Fruit fly (Drosophila melanogaster) whole organism, embryonic: Measurements from ENCODE around the gene Cad89D.

ENCODE experiments used
- Atf6 ChIP-seq: fragments of 200-800 bp; sonication (Bioruptor generic); IDR thresholded peaks from 2 replicates; pipeline ENCODE4 v1.3.6; 2022; ENCODE audit warnings: missing biosample characterization, missing genetic modification characterization
- Blimp-1 ChIP-seq: fragments of 200-800 bp; sonication (Bioruptor generic); optimal IDR thresholded peaks from 3 replicates; lab custom pipeline; 2018; ENCODE audit warnings: missing biosample characterization, missing genetic modification characterization, mild to moderate bottlenecking, moderate library complexity, missing genetic modification reagents
- CG1024 ChIP-seq: fragments of 200-800 bp; sonication (Bioruptor generic); IDR thresholded peaks from 2 replicates; pipeline ENCODE4 v1.3.6; 2022; ENCODE audit warnings: missing biosample characterization, missing genetic modification characterization
- CG10366 ChIP-seq: fragments of 200-800 bp; sonication (Bioruptor generic); IDR thresholded peaks from 2 replicates; pipeline ENCODE4 v1.3.6; 2022; ENCODE audit warnings: missing biosample characterization, missing genetic modification characterization
- CG10462 ChIP-seq: fragments of 200-800 bp; sonication (Bioruptor generic); optimal IDR thresholded peaks from 2 replicates; lab custom pipeline; 2016; ENCODE audit warnings: missing biosample characterization, missing genetic modification characterization
- CG11093 ChIP-seq: fragments of 200-800 bp; sonication (Bioruptor generic); IDR thresholded peaks from 3 replicates; pipeline ENCODE4 v1.3.6; 2022; ENCODE audit warnings: missing biosample characterization, missing genetic modification characterization
- CG11247 ChIP-seq: fragments of 200-800 bp; sonication (Bioruptor generic); IDR thresholded peaks from 2 replicates; pipeline ENCODE4 v1.3.6; 2022; ENCODE audit warnings: missing biosample characterization, missing genetic modification characterization
- CG11696 ChIP-seq: fragments of 200-800 bp; sonication (Bioruptor generic); IDR thresholded peaks from 2 replicates; pipeline ENCODE4 v1.3.6; 2022; ENCODE audit warnings: missing biosample characterization, missing genetic modification characterization
- CG13123 ChIP-seq: fragments of 200-800 bp; sonication (Bioruptor generic); optimal IDR thresholded peaks from 2 replicates; lab custom pipeline; 2016; ENCODE audit warnings: missing biosample characterization, missing genetic modification characterization
- CG13296 ChIP-seq: fragments of 200-800 bp; sonication (Bioruptor generic); optimal IDR thresholded peaks from 3 replicates; lab custom pipeline; 2018; ENCODE audit warnings: missing biosample characterization, mild to moderate bottlenecking, missing genetic modification characterization
- CG17186 ChIP-seq: fragments of 200-800 bp; sonication (Bioruptor generic); optimal IDR thresholded peaks from 3 replicates; lab custom pipeline; 2017; ENCODE audit warnings: missing biosample characterization, missing genetic modification reagents, missing genetic modification characterization
- CG17328 ChIP-seq: fragments of 200-800 bp; sonication (Bioruptor generic); IDR thresholded peaks from 2 replicates; pipeline ENCODE4 v1.3.6; 2022; ENCODE audit warnings: missing biosample characterization, missing genetic modification characterization
- CG17802 ChIP-seq: fragments of 200-800 bp; sonication (Bioruptor generic); optimal IDR thresholded peaks from 2 replicates; lab custom pipeline; 2018; ENCODE audit warnings: missing biosample characterization, mild to moderate bottlenecking, missing genetic modification characterization, moderate library complexity
- CG18764 ChIP-seq: fragments of 200-800 bp; sonication (Bioruptor generic); optimal IDR thresholded peaks from 3 replicates; lab custom pipeline; 2016; ENCODE audit warnings: missing biosample characterization, missing genetic modification characterization
- CG2202 ChIP-seq: fragments of 200-800 bp; sonication (Bioruptor generic); optimal IDR thresholded peaks from 2 replicates; lab custom pipeline; 2018; ENCODE audit warnings: missing biosample characterization, mild to moderate bottlenecking, missing genetic modification characterization
- CG32767 ChIP-seq: fragments of 200-800 bp; sonication (Bioruptor generic); IDR thresholded peaks from 2 replicates; pipeline ENCODE4 v1.3.6; 2022; ENCODE audit warnings: missing biosample characterization, missing genetic modification characterization
- CG3995 ChIP-seq: fragments of 200-800 bp; sonication (Bioruptor generic); optimal IDR thresholded peaks from 3 replicates; lab custom pipeline; 2016; ENCODE audit warnings: missing biosample characterization, missing genetic modification characterization
- CG4282 ChIP-seq: fragments of 200-800 bp; sonication (Bioruptor generic); optimal IDR thresholded peaks from 2 replicates; lab custom pipeline; 2016; ENCODE audit warnings: missing biosample characterization, missing genetic modification characterization
- CG43689 ChIP-seq: fragments of 200-800 bp; sonication (Bioruptor generic); IDR thresholded peaks from 2 replicates; pipeline ENCODE4 v1.3.6; 2022; ENCODE audit warnings: missing biosample characterization, missing genetic modification characterization
- CG5180 ChIP-seq: fragments of 200-800 bp; sonication (Bioruptor generic); optimal IDR thresholded peaks from 3 replicates; lab custom pipeline; 2017; ENCODE audit warnings: missing biosample characterization, missing genetic modification characterization, mild to moderate bottlenecking, moderate library complexity, missing genetic modification reagents
- CG7928 ChIP-seq: fragments of 200-800 bp; sonication (Bioruptor generic); optimal IDR thresholded peaks from 2 replicates; lab custom pipeline; 2017; ENCODE audit warnings: missing biosample characterization, mild to moderate bottlenecking, missing genetic modification characterization
- CG8388 ChIP-seq: fragments of 200-800 bp; sonication (Bioruptor generic); optimal IDR thresholded peaks from 2 replicates; lab custom pipeline; 2019; ENCODE audit warnings: missing biosample characterization, mild to moderate bottlenecking, missing genetic modification characterization, moderate library complexity
- CG8478 ChIP-seq: fragments of >200 bp; optimal IDR thresholded peaks from 2 replicates; lab custom pipeline; 2018
- D ChIP-seq, 2 experiments: fragments of 200-800 bp in 1 of 2; fragments of >200 bp in 1 of 2; sonication (Bioruptor generic) in 1 of 2; optimal IDR thresholded peaks; 2 replicates in 1 of 2; 3 replicates in 1 of 2; lab custom pipeline; 2017; ENCODE audit warnings: mild to moderate bottlenecking in 1 of 2, missing biosample characterization in 1 of 2, missing genetic modification characterization in 1 of 2, missing genetic modification reagents in 1 of 2
- Doc3 ChIP-seq: fragments of 200-800 bp; sonication (Bioruptor generic); IDR thresholded peaks from 3 replicates; pipeline ENCODE4 v1.3.6; 2022; ENCODE audit warnings: missing biosample characterization, missing genetic modification characterization; ENCODE audit not compliant: partially characterized antibody
- Dref ChIP-seq: fragments of 200-800 bp; sonication (Bioruptor generic); IDR thresholded peaks from 2 replicates; pipeline ENCODE4 v1.3.6; 2022; ENCODE audit warnings: missing biosample characterization, missing genetic modification characterization
- Fer1 ChIP-seq: fragments of 200-800 bp; sonication (Bioruptor generic); optimal IDR thresholded peaks from 2 replicates; lab custom pipeline; 2017; ENCODE audit warnings: missing biosample characterization, mild to moderate bottlenecking, missing genetic modification characterization
- HLHmδ ChIP-seq: fragments of 200-800 bp; sonication (Bioruptor generic); optimal IDR thresholded peaks from 2 replicates; lab custom pipeline; 2018; ENCODE audit warnings: missing biosample characterization, mild to moderate bottlenecking, missing genetic modification characterization, moderate library complexity
- Hmr ChIP-seq: fragments of 200-800 bp; sonication (Bioruptor generic); optimal IDR thresholded peaks from 3 replicates; lab custom pipeline; 2017; ENCODE audit warnings: mild to moderate bottlenecking, missing biosample characterization, missing genetic modification reagents, missing genetic modification characterization
- Hr78 ChIP-seq, 2 experiments: fragments of 200-800 bp in 1 of 2; fragments of >200 bp in 1 of 2; sonication (Bioruptor generic) in 1 of 2; optimal IDR thresholded peaks; 2 replicates each; lab custom pipeline; 2017 to 2019; ENCODE audit warnings: missing biosample characterization in 2 of 2, missing genetic modification characterization in 2 of 2, mild to moderate bottlenecking in 1 of 2, moderate library complexity in 1 of 2
- Mes4 ChIP-seq: fragments of 200-800 bp; sonication (Bioruptor generic); optimal IDR thresholded peaks from 2 replicates; lab custom pipeline; 2016; ENCODE audit warnings: missing biosample characterization, missing genetic modification characterization
- NK7.1 ChIP-seq: fragments of 200-800 bp; sonication (Bioruptor generic); optimal IDR thresholded peaks from 3 replicates; lab custom pipeline; 2016; ENCODE audit warnings: missing biosample characterization, missing genetic modification characterization
- Nf-YC ChIP-seq: fragments of 200-800 bp; optimal IDR thresholded peaks from 3 replicates; lab custom pipeline; 2019; ENCODE audit warnings: missing biosample characterization, mild to moderate bottlenecking, missing genetic modification characterization, moderate library complexity
- Opbp ChIP-seq: fragments of 200-800 bp; sonication (Bioruptor generic); IDR thresholded peaks from 3 replicates; pipeline ENCODE4 v1.3.6; 2022; ENCODE audit warnings: missing biosample characterization, missing genetic modification characterization; ENCODE audit not compliant: partially characterized antibody
- Sry-β ChIP-seq: fragments of 200-800 bp; sonication (Bioruptor generic); optimal IDR thresholded peaks from 2 replicates; lab custom pipeline; 2018; ENCODE audit warnings: missing biosample characterization, mild to moderate bottlenecking, missing genetic modification characterization, moderate library complexity
- Xbp1 ChIP-seq: fragments of 200-800 bp; sonication (Bioruptor generic); optimal IDR thresholded peaks from 3 replicates; lab custom pipeline; 2016; ENCODE audit warnings: missing biosample characterization, mild to moderate bottlenecking, missing genetic modification characterization
- ara ChIP-seq: fragments of 200-800 bp; sonication (Bioruptor generic); IDR thresholded peaks from 2 replicates; pipeline ENCODE4 v1.3.6; 2022; ENCODE audit warnings: missing biosample characterization, missing genetic modification characterization
- disco-r ChIP-seq: fragments of 200-800 bp; sonication (Bioruptor generic); optimal IDR thresholded peaks from 2 replicates; lab custom pipeline; 2016; ENCODE audit warnings: missing biosample characterization, missing genetic modification characterization
- lbe ChIP-seq: fragments of 200-800 bp; sonication (Bioruptor generic); optimal IDR thresholded peaks from 2 replicates; lab custom pipeline; 2016; ENCODE audit warnings: missing biosample characterization, mild to moderate bottlenecking, missing genetic modification characterization
- lmd ChIP-seq: fragments of 200-800 bp; sonication (Bioruptor generic); IDR thresholded peaks from 2 replicates; pipeline ENCODE4 v1.3.6; 2022; ENCODE audit warnings: missing biosample characterization, missing genetic modification characterization
- repo ChIP-seq: fragments of 200-800 bp; sonication (Bioruptor generic); optimal IDR thresholded peaks from 2 replicates; lab custom pipeline; 2016; ENCODE audit warnings: missing biosample characterization, missing genetic modification characterization
- ro ChIP-seq: fragments of 200-800 bp; sonication (Bioruptor generic); IDR thresholded peaks from 2 replicates; pipeline ENCODE4 v1.3.6; 2022; ENCODE audit warnings: missing biosample characterization, missing genetic modification characterization
- sens-2 ChIP-seq: fragments of 200-800 bp; sonication (Bioruptor generic); IDR thresholded peaks from 2 replicates; pipeline ENCODE4 v1.3.6; 2022; ENCODE audit warnings: missing biosample characterization, missing genetic modification characterization
- slp2 ChIP-seq: fragments of 200-800 bp; sonication (Bioruptor generic); optimal IDR thresholded peaks from 2 replicates; lab custom pipeline; 2016; ENCODE audit warnings: missing biosample characterization, missing genetic modification characterization
- sna ChIP-seq: fragments of 200-800 bp; sonication (Bioruptor generic); IDR thresholded peaks from 2 replicates; pipeline ENCODE4 v1.3.6; 2022; ENCODE audit warnings: missing biosample characterization, missing genetic modification characterization; ENCODE audit not compliant: partially characterized antibody
- stwl ChIP-seq: fragments of 200-800 bp; sonication (Bioruptor generic); optimal IDR thresholded peaks from 3 replicates; lab custom pipeline; 2018; ENCODE audit warnings: missing biosample characterization, mild to moderate bottlenecking, missing genetic modification characterization, moderate library complexity
- trem ChIP-seq: fragments of 200-800 bp; optimal IDR thresholded peaks from 3 replicates; lab custom pipeline; 2019; ENCODE audit warnings: missing biosample characterization, mild to moderate bottlenecking, missing genetic modification characterization, moderate library complexity
- ttk ChIP-seq: fragments of 200-800 bp; sonication (Bioruptor generic); IDR thresholded peaks from 2 replicates; pipeline ENCODE4 v2.1.2; 2022; ENCODE audit warnings: missing biosample characterization, missing genetic modification characterization
- vnd ChIP-seq: fragments of 200-800 bp; sonication (Bioruptor generic); IDR thresholded peaks from 3 replicates; pipeline ENCODE4 v1.3.6; 2022; ENCODE audit warnings: missing biosample characterization, missing genetic modification characterization; ENCODE audit not compliant: partially characterized antibody
- zfh1 ChIP-seq: fragments of 200-800 bp; sonication (Bioruptor generic); IDR thresholded peaks from 3 replicates; pipeline ENCODE4 v1.3.6; 2022; ENCODE audit warnings: missing biosample characterization, missing genetic modification characterization

Cad89D gene

dm6 chr3R:16442937-16443336 lies 52.3 kb downstream of the Cad89D start, which contains the start of the genes Ttc1 and CG14882 (continued):
- peak; percentile 57 for TF ChIP-seq sna
- peak; percentile 64 for TF ChIP-seq Blimp-1 (GFP tag; lab: Kevin White, UChicago)
- peak; percentile 90 for TF ChIP-seq Xbp1 (GFP tag; lab: Kevin White, UChicago)
- peak; percentile 93 for TF ChIP-seq CG10366 (GFP tag; lab: Robert Waterston, UW)
- TF ChIP-seq Hr78 (GFP tag; optimal IDR thresholded peaks at IDR 0.05; lab: Kevin White, UChicago) = no peak
- TF ChIP-seq Hmr (GFP tag; lab: Kevin White, UChicago) = no peak
- peak; percentile 48 for TF ChIP-seq CG11696
- peak; percentile 95 for TF ChIP-seq Atf6 (GFP tag; lab: Robert Waterston, UW)
- no peak for TF ChIP-seq CG17186
- TF ChIP-seq CG8388 (GFP tag; lab: Kevin White, UChicago) = peak; percentile 77
- peak; percentile 72; the same call in 1 of the 2 replicates for TF ChIP-seq sens-2 (GFP tag; lab: Robert Waterston, UW)
- 0 out of 3 replicates have a peak, but pooled peaks have one; percentile 24 for TF ChIP-seq Doc3 (GFP tag; lab: Robert Waterston, UW)
- TF ChIP-seq repo (GFP tag; lab: Kevin White, UChicago) = peak; percentile 46
- TF ChIP-seq CG11093 (GFP tag; lab: Robert Waterston, UW) = peak; percentile 36; the same call in 1 of the 3 replicates
- TF ChIP-seq disco-r (GFP tag; lab: Kevin White, UChicago) = peak; percentile 68
- TF ChIP-seq Nf-YC (tag; lab: Kevin White, UChicago) = peak; percentile 50
- peak; percentile 84 for TF ChIP-seq CG13123 (GFP tag; lab: Kevin White, UChicago)
- TF ChIP-seq ttk = peak; percentile 90
- TF ChIP-seq CG4282 (GFP tag; lab: Kevin White, UChicago) = peak; percentile 72
- peak; percentile 80 for TF ChIP-seq lmd (GFP tag; lab: Robert Waterston, UW)
- TF ChIP-seq vnd (GFP tag; lab: Robert Waterston, UW) = 0 out of 3 replicates have a peak, but pooled peaks have one; percentile 19
- peak; percentile 91 for TF ChIP-seq stwl (tag; lab: Kevin White, UChicago)
- TF ChIP-seq HLHmδ (GFP tag; lab: Kevin White, UChicago) = no peak
- TF ChIP-seq ro (GFP tag; lab: Robert Waterston, UW) = no peak; the same call in 1 of the 2 replicates
- peak; percentile 40 for TF ChIP-seq trem (tag; lab: Kevin White, UChicago)
- peak; percentile 36 for TF ChIP-seq NK7.1 (GFP tag; lab: Kevin White, UChicago)
- peak; percentile 92 for TF ChIP-seq CG32767 (GFP tag; lab: Robert Waterston, UW)
- TF ChIP-seq CG17802 = no peak
- peak; percentile 64 for TF ChIP-seq CG2202 (tag; lab: Kevin White, UChicago)
- TF ChIP-seq CG7928 (GFP tag; lab: Kevin White, UChicago) = peak; percentile 7
- peak; percentile 94 for TF ChIP-seq CG17328 (GFP tag; lab: Robert Waterston, UW)
- TF ChIP-seq CG18764 = peak; percentile 71
- no peak for TF ChIP-seq CG8478 (lab: Kevin White, UChicago)
- peak; percentile 12; the same call in 1 of the 2 replicates for TF ChIP-seq CG1024 (GFP tag; lab: Robert Waterston, UW)
- no peak for TF ChIP-seq CG5180 (GFP tag; lab: Kevin White, UChicago)
- TF ChIP-seq slp2 (GFP tag; lab: Kevin White, UChicago) = peak; percentile 48
- peak; percentile 66 for TF ChIP-seq CG3995
- TF ChIP-seq ara (GFP tag; lab: Robert Waterston, UW) = peak; percentile 66
- TF ChIP-seq CG13296 = peak; percentile 83
- peak; percentile 77 for TF ChIP-seq CG43689 (GFP tag; lab: Robert Waterston, UW)
- TF ChIP-seq Sry-β (GFP tag; lab: Kevin White, UChicago) = peak; percentile 33
- TF ChIP-seq lbe (GFP tag; lab: Kevin White, UChicago) = peak; percentile 73
- peak; percentile 77 for TF ChIP-seq Mes4
- TF ChIP-seq Dref = peak; percentile 73
- peak; percentile 42; the same call in 1 of the 3 replicates for TF ChIP-seq Opbp (GFP tag; lab: Robert Waterston, UW)
- TF ChIP-seq Fer1 (GFP tag; lab: Kevin White, UChicago) = peak; percentile 81
- no peak for TF ChIP-seq D (optimal IDR thresholded peaks at IDR 0.05; lab: Kevin White, UChicago)
- peak; percentile 54 for TF ChIP-seq D (GFP tag; optimal IDR thresholded peaks at IDR 0.05; lab: Kevin White, UChicago)
- TF ChIP-seq zfh1 (GFP tag; lab: Robert Waterston, UW) = peak; percentile 91
- peak; percentile 87 for TF ChIP-seq CG10462 (GFP tag; lab: Kevin White, UChicago)
- peak; percentile 89 for TF ChIP-seq CG11247 (GFP tag; lab: Robert Waterston, UW)
